Worm (Caenorhabditis elegans) whole organism, L4 larva: ENCODE results near the gene T26A5.2.

ENCODE experiments used
- F10B5.3 ChIP-seq: sonication (generic microtip); optimal IDR thresholded peaks from 2 replicates; lab custom pipeline; 2016; ENCODE audit warnings: mild to moderate bottlenecking, missing genetic modification characterization, missing compliant biosample characterization
- F26F4.8 ChIP-seq: fragments of 200-800 bp; sonication (Bioruptor generic); conservative IDR thresholded peaks from 2 replicates; pipeline ENCODE4 v1.3.6; 2022; ENCODE audit warnings: missing genetic modification characterization, missing compliant biosample characterization
- F44E2.7 ChIP-seq: fragments of 200-800 bp; sonication (Bioruptor generic); IDR thresholded peaks from 2 replicates; pipeline ENCODE4 v2.1.2; 2022; ENCODE audit warnings: missing genetic modification characterization, missing compliant biosample characterization
- R02D3.7 ChIP-seq: fragments of 150-350 bp; sonication (generic microtip); optimal IDR thresholded peaks from 3 replicates; lab custom pipeline; 2014; ENCODE audit warnings: missing biosample characterization, missing genetic modification characterization
- T20F7.1 ChIP-seq: fragments of 200-800 bp; sonication (Bioruptor generic); optimal IDR thresholded peaks from 2 replicates; lab custom pipeline; 2018; ENCODE audit warnings: mild to moderate bottlenecking, missing genetic modification characterization, missing compliant biosample characterization
- T26A8.4 ChIP-seq: fragments of 200-800 bp; sonication (Bioruptor generic); IDR thresholded peaks from 2 replicates; pipeline ENCODE4 v1.3.6; 2022; ENCODE audit warnings: missing genetic modification characterization, missing compliant biosample characterization
- Y105C5A.15 ChIP-seq: fragments of 200-800 bp; sonication (Bioruptor generic); IDR thresholded peaks from 2 replicates; pipeline ENCODE4 v1.3.6; 2022; ENCODE audit warnings: missing genetic modification characterization, missing compliant biosample characterization
- Y5F2A.4 ChIP-seq: fragments of 200-800 bp; sonication (Bioruptor generic); optimal IDR thresholded peaks from 2 replicates; lab custom pipeline; 2018; ENCODE audit warnings: mild to moderate bottlenecking, missing genetic modification characterization, missing compliant biosample characterization
- Y75B8A.6 ChIP-seq: fragments of 200-800 bp; sonication (Bioruptor generic); IDR thresholded peaks from 2 replicates; pipeline ENCODE4 v1.3.6; 2022; ENCODE audit warnings: missing genetic modification reagents, missing genetic modification characterization, missing compliant biosample characterization
- aha-1 ChIP-seq: fragments of 150-350 bp; peaks from one replicate; lab custom pipeline; 2014; ENCODE audit warnings: missing biosample characterization, missing genetic modification characterization
- aly-2 ChIP-seq: sonication (generic microtip); optimal IDR thresholded peaks from 2 replicates; lab custom pipeline; 2018; ENCODE audit warnings: missing biosample characterization, missing genetic modification characterization
- ama-1 ChIP-seq: fragments of 150-350 bp; optimal IDR thresholded peaks from 2 replicates; lab custom pipeline; 2014; ENCODE audit warnings: inconsistent platforms, mixed read lengths
- ceh-82 ChIP-seq: sonication (generic microtip); optimal IDR thresholded peaks from 2 replicates; lab custom pipeline; 2017; ENCODE audit warnings: missing biosample characterization, missing genetic modification characterization
- ces-1 ChIP-seq: fragments of 150-350 bp; sonication (generic microtip); optimal IDR thresholded peaks from 4 replicates; lab custom pipeline; 2014; ENCODE audit warnings: missing biosample characterization, missing genetic modification reagents, missing genetic modification characterization
- cey-2 ChIP-seq: sonication (generic microtip); optimal IDR thresholded peaks from 3 replicates; lab custom pipeline; 2017; ENCODE audit warnings: missing genetic modification characterization, mild to moderate bottlenecking, missing compliant biosample characterization, antibody characterized with exemption, borderline replicate concordance; ENCODE audit not compliant: insufficient read depth
- dmd-6 ChIP-seq: fragments of 200-800 bp; sonication (Bioruptor generic); IDR thresholded peaks from 2 replicates; pipeline ENCODE4 v1.3.6; 2022; ENCODE audit warnings: missing genetic modification reagents, missing genetic modification characterization, missing compliant biosample characterization
- dve-1 ChIP-seq: sonication (generic microtip); optimal IDR thresholded peaks from 2 replicates; lab custom pipeline; 2017; ENCODE audit warnings: antibody characterized with exemption, mild to moderate bottlenecking, missing genetic modification characterization, missing compliant biosample characterization; ENCODE audit not compliant: insufficient read depth
- egl-27 ChIP-seq: sonication (generic microtip); optimal IDR thresholded peaks from 3 replicates; lab custom pipeline; 2017; ENCODE audit warnings: missing biosample characterization, missing genetic modification reagents, missing genetic modification characterization
- fkh-10 ChIP-seq: fragments of 150-350 bp; optimal IDR thresholded peaks from 2 replicates; lab custom pipeline; 2014; ENCODE audit warnings: missing biosample characterization, missing genetic modification reagents, missing genetic modification characterization
- fos-1 ChIP-seq: fragments of 150-350 bp; optimal IDR thresholded peaks from 2 replicates; lab custom pipeline; 2014; ENCODE audit warnings: missing biosample characterization, missing genetic modification characterization
- hlh-30 ChIP-seq: sonication (generic microtip); optimal IDR thresholded peaks from 2 replicates; lab custom pipeline; 2017; ENCODE audit warnings: antibody characterized with exemption, mild to moderate bottlenecking, missing genetic modification characterization, missing compliant biosample characterization; ENCODE audit not compliant: insufficient read depth
- jun-1 ChIP-seq: fragments of 150-350 bp; optimal IDR thresholded peaks from 2 replicates; lab custom pipeline; 2014; ENCODE audit warnings: missing biosample characterization, missing genetic modification reagents, missing genetic modification characterization
- lim-7 ChIP-seq: fragments of 200-800 bp; sonication (Bioruptor generic); IDR thresholded peaks from 2 replicates; pipeline ENCODE4 v1.3.6; 2022; ENCODE audit warnings: missing genetic modification characterization, missing compliant biosample characterization
- lin-13 ChIP-seq: fragments of 150-350 bp; optimal IDR thresholded peaks from 2 replicates; lab custom pipeline; 2014; ENCODE audit warnings: missing biosample characterization, missing genetic modification reagents, missing genetic modification characterization
- lin-15B ChIP-seq: fragments of 150-350 bp; sonication (generic microtip); optimal IDR thresholded peaks from 3 replicates; lab custom pipeline; 2014; ENCODE audit warnings: missing biosample characterization, missing genetic modification characterization
- lir-3 ChIP-seq: sonication (generic microtip); optimal IDR thresholded peaks from 2 replicates; lab custom pipeline; 2016; ENCODE audit warnings: mild to moderate bottlenecking, missing genetic modification characterization, missing compliant biosample characterization
- lsy-2 ChIP-seq, 2 experiments: fragments of 150-350 bp in 1 of 2; sonication (generic microtip) in 1 of 2; optimal IDR thresholded peaks; 2 replicates each; lab custom pipeline; 2014 to 2017; ENCODE audit warnings: missing biosample characterization in 2 of 2, missing genetic modification characterization in 2 of 2
- madf-9 ChIP-seq: fragments of 200-800 bp; sonication (Bioruptor generic); conservative IDR thresholded peaks from 2 replicates; pipeline ENCODE4 v1.3.6; 2022; ENCODE audit warnings: missing genetic modification reagents, missing genetic modification characterization, missing compliant biosample characterization
- mep-1 ChIP-seq: fragments of 150-350 bp; sonication (generic microtip); optimal IDR thresholded peaks from 3 replicates; lab custom pipeline; 2014; ENCODE audit warnings: missing biosample characterization, missing genetic modification characterization
- mxl-3 ChIP-seq: fragments of 200-800 bp; sonication (Bioruptor generic); optimal IDR thresholded peaks from 2 replicates; lab custom pipeline; 2018; ENCODE audit warnings: mild to moderate bottlenecking, missing genetic modification characterization, missing compliant biosample characterization
- nhr-102 ChIP-seq: sonication (generic microtip); optimal IDR thresholded peaks from 2 replicates; lab custom pipeline; 2016; ENCODE audit warnings: mild to moderate bottlenecking, missing genetic modification characterization, moderate library complexity, missing compliant biosample characterization
- nhr-111 ChIP-seq: fragments of 200-800 bp; sonication (Bioruptor generic); optimal IDR thresholded peaks from 2 replicates; lab custom pipeline; 2018; ENCODE audit warnings: mild to moderate bottlenecking, missing genetic modification characterization, missing compliant biosample characterization
- nhr-25 ChIP-seq: sonication (generic microtip); optimal IDR thresholded peaks from 2 replicates; lab custom pipeline; 2017; ENCODE audit warnings: missing genetic modification characterization, mild to moderate bottlenecking, missing compliant biosample characterization, antibody characterized with exemption, moderate library complexity, borderline replicate concordance; ENCODE audit not compliant: insufficient read depth
- nhr-28 ChIP-seq: fragments of 150-350 bp; optimal IDR thresholded peaks from 2 replicates; lab custom pipeline; 2014; ENCODE audit warnings: missing biosample characterization, missing genetic modification characterization
- nhr-41 ChIP-seq: fragments of 200-800 bp; sonication (Bioruptor generic); IDR thresholded peaks from 2 replicates; pipeline ENCODE4 v1.3.6; 2022; ENCODE audit warnings: missing genetic modification reagents, missing genetic modification characterization, missing compliant biosample characterization
- nhr-42 ChIP-seq: fragments of 200-800 bp; sonication (Bioruptor generic); IDR thresholded peaks from 2 replicates; pipeline ENCODE4 v1.3.6; 2022; ENCODE audit warnings: missing genetic modification characterization, missing compliant biosample characterization
- nhr-76 ChIP-seq: fragments of 150-350 bp; optimal IDR thresholded peaks from 2 replicates; lab custom pipeline; 2014; ENCODE audit warnings: missing biosample characterization, missing genetic modification characterization
- nhr-77 ChIP-seq: fragments of 150-350 bp; optimal IDR thresholded peaks from 2 replicates; lab custom pipeline; 2014; ENCODE audit warnings: missing biosample characterization, missing genetic modification characterization
- php-3 ChIP-seq: fragments of 200-800 bp; sonication (Bioruptor generic); IDR thresholded peaks from 2 replicates; pipeline ENCODE4 v1.3.6; 2022; ENCODE audit warnings: missing genetic modification reagents, missing genetic modification characterization, missing compliant biosample characterization
- pqm-1 ChIP-seq: sonication (generic microtip); optimal IDR thresholded peaks from 2 replicates; lab custom pipeline; 2017; ENCODE audit warnings: missing biosample characterization, missing genetic modification characterization
- saeg-2 ChIP-seq: fragments of 200-800 bp; sonication (Bioruptor generic); IDR thresholded peaks from 2 replicates; pipeline ENCODE4 v1.3.6; 2022; ENCODE audit warnings: missing genetic modification reagents, missing genetic modification characterization, missing compliant biosample characterization
- sdz-12 ChIP-seq: fragments of 200-800 bp; sonication (Bioruptor generic); optimal IDR thresholded peaks from 2 replicates; lab custom pipeline; 2018; ENCODE audit warnings: mild to moderate bottlenecking, missing genetic modification characterization, missing compliant biosample characterization
- snpc-1.2 ChIP-seq: fragments of 200-800 bp; sonication (Bioruptor generic); IDR thresholded peaks from 2 replicates; pipeline ENCODE4 v1.3.6; 2022; ENCODE audit warnings: missing genetic modification reagents, missing genetic modification characterization, missing compliant biosample characterization
- spr-1 ChIP-seq: sonication (generic microtip); optimal IDR thresholded peaks from 2 replicates; lab custom pipeline; 2016; ENCODE audit warnings: mild to moderate bottlenecking, missing genetic modification characterization, missing compliant biosample characterization
- tag-97 ChIP-seq: fragments of 200-800 bp; sonication (Bioruptor generic); IDR thresholded peaks from 2 replicates; pipeline ENCODE4 v1.3.6; 2022; ENCODE audit warnings: missing genetic modification characterization, missing compliant biosample characterization
- tra-1 ChIP-seq: fragments of 200-800 bp; sonication (Bioruptor generic); IDR thresholded peaks from 2 replicates; pipeline ENCODE4 v1.3.6; 2022; ENCODE audit warnings: missing genetic modification reagents, missing genetic modification characterization, missing compliant biosample characterization
- vab-7 ChIP-seq: fragments of 200-800 bp; sonication (Bioruptor generic); IDR thresholded peaks from 2 replicates; pipeline ENCODE4 v1.3.6; 2022; ENCODE audit warnings: missing genetic modification reagents, missing genetic modification characterization, missing compliant biosample characterization
- zip-11 ChIP-seq: fragments of 200-800 bp; sonication (Bioruptor generic); IDR thresholded peaks from 2 replicates; pipeline ENCODE4 v1.3.6; 2022; ENCODE audit warnings: missing genetic modification characterization, missing compliant biosample characterization

The T26A5.2 gene

ce11 chrIII:6421973-6422511 is 45.1 kb upstream of the T26A5.2 start (continued):
- TF ChIP-seq nhr-41: no peak
- no peak for TF ChIP-seq tag-97
- TF ChIP-seq nhr-102 (tag; lab: Kevin White, UChicago): peak; percentile 18
- TF ChIP-seq egl-27 (tag; lab: Kevin White, UChicago): no peak
- TF ChIP-seq lsy-2 (tag; optimal IDR thresholded peaks at IDR 0.05; lab: Kevin White, UChicago): no peak
- no peak for TF ChIP-seq nhr-25
- TF ChIP-seq T26A8.4: peak; percentile 42
- TF ChIP-seq php-3: peak; percentile 86; the same call in 1 of the 2 replicates
- TF ChIP-seq Y5F2A.4 (GFP tag; lab: Kevin White, UChicago): no peak
- TF ChIP-seq dve-1: peak; percentile 84
- no peak for TF ChIP-seq saeg-2 (GFP tag; lab: Robert Waterston, UW)
- TF ChIP-seq nhr-111: no peak
- TF ChIP-seq nhr-77: no peak
- TF ChIP-seq dmd-6: peak; percentile 83
- TF ChIP-seq nhr-76 (tag; lab: Kevin White, UChicago): no peak
- no peak for TF ChIP-seq ceh-82
- TF ChIP-seq jun-1 (tag; lab: Kevin White, UChicago): no peak
- no peak for TF ChIP-seq lin-13 (GFP tag; lab: Kevin White, UChicago)
- TF ChIP-seq F10B5.3 (tag; lab: Kevin White, UChicago): no peak
- no peak for TF ChIP-seq fos-1
- TF ChIP-seq fkh-10 (GFP tag; lab: Kevin White, UChicago): no peak
- TF ChIP-seq lin-15B (tag; lab: Kevin White, UChicago): no peak
- peak; percentile 60 for TF ChIP-seq cey-2 (tag; lab: Kevin White, UChicago)
- TF ChIP-seq lir-3 (tag; lab: Kevin White, UChicago): no peak
- no peak for TF ChIP-seq F26F4.8 (GFP tag; lab: Robert Waterston, UW)
- peak; percentile 82 for TF ChIP-seq hlh-30
- peak; percentile 61 for TF ChIP-seq aha-1
- no peak for TF ChIP-seq tra-1 (GFP tag; lab: Robert Waterston, UW)
- TF ChIP-seq vab-7 (GFP tag; lab: Robert Waterston, UW): no peak
- no peak for TF ChIP-seq snpc-1.2
- no peak for TF ChIP-seq madf-9
- TF ChIP-seq ama-1 (lab: Kevin White, UChicago): no peak
- no peak for TF ChIP-seq T20F7.1 (GFP tag; lab: Kevin White, UChicago)
- no peak for TF ChIP-seq zip-11
- TF ChIP-seq F44E2.7: no peak
- no peak for TF ChIP-seq ces-1
- no peak for TF ChIP-seq nhr-42 (GFP tag; lab: Robert Waterston, UW)
- TF ChIP-seq Y105C5A.15 (GFP tag; lab: Robert Waterston, UW): no peak
- TF ChIP-seq lim-7 (GFP tag; lab: Robert Waterston, UW): no peak
- peak; percentile 37 for TF ChIP-seq mep-1
- no peak for TF ChIP-seq sdz-12
- peak; percentile 98 for TF ChIP-seq pqm-1 (tag; lab: Kevin White, UChicago)
- TF ChIP-seq aly-2: no peak
- TF ChIP-seq R02D3.7: no peak
- TF ChIP-seq spr-1 (tag; lab: Kevin White, UChicago): no peak
- TF ChIP-seq nhr-28: peak; percentile 95
- peak; percentile 86 for TF ChIP-seq mxl-3
- peak; percentile 32; the same call in 1 of the 2 replicates for TF ChIP-seq Y75B8A.6 (GFP tag; lab: Robert Waterston, UW)
